Worm (Caenorhabditis elegans) whole organism, L2 larva: Measurements from ENCODE around the gene chpf-1.

Experiments
- ZK546.5 ChIP-seq: sonication (generic microtip); optimal IDR thresholded peaks from 2 replicates; lab custom pipeline; 2017; ENCODE audit warnings: missing biosample characterization, missing genetic modification characterization
- alr-1 ChIP-seq: fragments of 150-350 bp; optimal IDR thresholded peaks from 2 replicates; lab custom pipeline; 2014; ENCODE audit warnings: missing biosample characterization, missing genetic modification characterization
- dmd-4 ChIP-seq: sonication (generic microtip); optimal IDR thresholded peaks from 2 replicates; lab custom pipeline; 2017; ENCODE audit warnings: missing biosample characterization, missing genetic modification characterization
- elt-3 ChIP-seq: sonication (generic microtip); optimal IDR thresholded peaks from 2 replicates; lab custom pipeline; 2017; ENCODE audit warnings: missing biosample characterization, missing genetic modification characterization
- lin-11 ChIP-seq: fragments of 150-350 bp; sonication (generic microtip); optimal IDR thresholded peaks from 2 replicates; lab custom pipeline; 2014; ENCODE audit warnings: missing biosample characterization, missing genetic modification characterization, inconsistent platforms, mixed read lengths
- nhr-23 ChIP-seq: fragments of 150-350 bp; optimal IDR thresholded peaks from 2 replicates; lab custom pipeline; 2014; ENCODE audit warnings: missing biosample characterization, missing genetic modification reagents, missing genetic modification characterization
- nhr-25 ChIP-seq: fragments of 150-350 bp; sonication (generic microtip); optimal IDR thresholded peaks from 3 replicates; lab custom pipeline; 2014; ENCODE audit warnings: missing biosample characterization, missing genetic modification characterization
- nhr-6 ChIP-seq: fragments of 150-350 bp; optimal IDR thresholded peaks from 2 replicates; lab custom pipeline; 2014; ENCODE audit warnings: missing biosample characterization, missing genetic modification characterization
- snpc-4 ChIP-seq: fragments of 150-350 bp; optimal IDR thresholded peaks from 2 replicates; lab custom pipeline; 2014; ENCODE audit warnings: missing biosample characterization, missing genetic modification characterization
- unc-39 ChIP-seq: fragments of 150-350 bp; optimal IDR thresholded peaks from 2 replicates; lab custom pipeline; 2014; ENCODE audit warnings: missing biosample characterization, missing genetic modification characterization

- TF ChIP-seq lin-11 (tag; lab: Kevin White, UChicago) (no peak), dmd-4 (tag; lab: Kevin White, UChicago) (no peak), elt-3 (tag; lab: Kevin White, UChicago) (no peak), unc-39 (no peak), nhr-25 (no peak), snpc-4 (tag; lab: Kevin White, UChicago) (no peak), alr-1 (tag; lab: Kevin White, UChicago) (no peak), ZK546.5 (tag; lab: Kevin White, UChicago) (no peak), nhr-6 (tag; lab: Kevin White, UChicago) (no peak), nhr-23 (tag; lab: Kevin White, UChicago) (no peak)
Observed at ce11 chrV:10222007-10222406, 18.7 kb upstream of the chpf-1 start, which contains the start of gene C12D8.20.
